Fruit fly (Drosophila melanogaster) whole organism, embryonic: ENCODE measurements around the gene CG6415.

Experiments
- Antp ChIP-seq: fragments of 200-800 bp; sonication (Bioruptor generic); optimal IDR thresholded peaks from 3 replicates; lab custom pipeline; 2016; ENCODE audit warnings: missing biosample characterization, missing genetic modification characterization
- CG10209 ChIP-seq: fragments of 200-800 bp; sonication (Bioruptor generic); optimal IDR thresholded peaks from 3 replicates; lab custom pipeline; 2017; ENCODE audit warnings: missing biosample characterization, mild to moderate bottlenecking, missing genetic modification characterization, missing genetic modification reagents
- CG10462 ChIP-seq: fragments of 200-800 bp; sonication (Bioruptor generic); optimal IDR thresholded peaks from 2 replicates; lab custom pipeline; 2016; ENCODE audit warnings: missing biosample characterization, missing genetic modification characterization
- CG11696 ChIP-seq: fragments of 200-800 bp; sonication (Bioruptor generic); IDR thresholded peaks from 2 replicates; pipeline ENCODE4 v1.3.6; 2022; ENCODE audit warnings: missing biosample characterization, missing genetic modification characterization
- CG12219 ChIP-seq: fragments of 200-800 bp; sonication (Bioruptor generic); optimal IDR thresholded peaks from 3 replicates; lab custom pipeline; 2018; ENCODE audit warnings: missing biosample characterization, mild to moderate bottlenecking, missing genetic modification characterization
- CG1233 ChIP-seq: fragments of 200-800 bp; sonication (Bioruptor generic); optimal IDR thresholded peaks from 4 replicates; lab custom pipeline; 2018; ENCODE audit warnings: missing biosample characterization, mild to moderate bottlenecking, missing genetic modification characterization
- CG14667 ChIP-seq: fragments of 200-800 bp; sonication (Bioruptor generic); IDR thresholded peaks from 2 replicates; pipeline ENCODE4 v1.3.6; 2022; ENCODE audit warnings: missing biosample characterization, missing genetic modification characterization
- CG15601 ChIP-seq: fragments of 200-800 bp; sonication (Bioruptor generic); optimal IDR thresholded peaks from 3 replicates; lab custom pipeline; 2019; ENCODE audit warnings: missing biosample characterization, mild to moderate bottlenecking, missing genetic modification characterization, moderate library complexity
- CG1603 ChIP-seq: fragments of 200-800 bp; sonication (Bioruptor generic); optimal IDR thresholded peaks from 2 replicates; lab custom pipeline; 2019; ENCODE audit warnings: missing biosample characterization, mild to moderate bottlenecking, missing genetic modification characterization, moderate library complexity
- CG17328 ChIP-seq: fragments of 200-800 bp; sonication (Bioruptor generic); IDR thresholded peaks from 2 replicates; pipeline ENCODE4 v1.3.6; 2022; ENCODE audit warnings: missing biosample characterization, missing genetic modification characterization
- CG17359 ChIP-seq: fragments of 200-800 bp; sonication (Bioruptor generic); optimal IDR thresholded peaks from 3 replicates; lab custom pipeline; 2018; ENCODE audit warnings: missing biosample characterization, mild to moderate bottlenecking, missing genetic modification characterization, moderate library complexity
- CG17829 ChIP-seq: fragments of 200-800 bp; optimal IDR thresholded peaks from 2 replicates; lab custom pipeline; 2019; ENCODE audit warnings: missing biosample characterization, mild to moderate bottlenecking, missing genetic modification characterization, moderate library complexity
- CG31224 ChIP-seq: fragments of 200-800 bp; sonication (Bioruptor generic); IDR thresholded peaks from 2 replicates; pipeline ENCODE4 v1.3.6; 2022; ENCODE audit warnings: missing biosample characterization, missing genetic modification characterization
- CG34422 ChIP-seq: fragments of 200-800 bp; sonication (Bioruptor generic); IDR thresholded peaks from 3 replicates; pipeline ENCODE4 v1.3.6; 2022; ENCODE audit warnings: missing biosample characterization, missing genetic modification characterization
- CG6272 ChIP-seq: fragments of 200-800 bp; sonication (Bioruptor generic); IDR thresholded peaks from 2 replicates; pipeline ENCODE4 v1.3.6; 2022; ENCODE audit warnings: missing biosample characterization, missing genetic modification characterization
- CG7357 ChIP-seq: fragments of 200-800 bp; sonication (Bioruptor generic); IDR thresholded peaks from 3 replicates; pipeline ENCODE4 v1.3.6; 2022; ENCODE audit warnings: missing biosample characterization, missing genetic modification characterization
- CG7372 ChIP-seq: fragments of 200-800 bp; sonication (Bioruptor generic); IDR thresholded peaks from 2 replicates; pipeline ENCODE4 v1.3.6; 2022; ENCODE audit warnings: missing biosample characterization, missing genetic modification characterization
- CG9817 ChIP-seq: fragments of 200-800 bp; sonication (Bioruptor generic); optimal IDR thresholded peaks from 2 replicates; lab custom pipeline; 2018; ENCODE audit warnings: missing biosample characterization, mild to moderate bottlenecking, missing genetic modification characterization, moderate library complexity
- CoRest ChIP-seq: fragments of 200-800 bp; sonication (Bioruptor generic); optimal IDR thresholded peaks from 3 replicates; lab custom pipeline; 2018; ENCODE audit warnings: missing biosample characterization, mild to moderate bottlenecking, missing genetic modification characterization, moderate library complexity
- Ets65A ChIP-seq: fragments of 200-800 bp; sonication (Bioruptor generic); peaks from one replicate; lab custom pipeline; 2016; ENCODE audit warnings: missing biosample characterization, missing genetic modification characterization
- Fer3 ChIP-seq: fragments of 200-800 bp; sonication (Bioruptor generic); optimal IDR thresholded peaks from 2 replicates; lab custom pipeline; 2018; ENCODE audit warnings: missing biosample characterization, mild to moderate bottlenecking, missing genetic modification characterization, moderate library complexity
- GATAe ChIP-seq: fragments of 200-800 bp; sonication (Bioruptor generic); conservative IDR thresholded peaks from 2 replicates; pipeline ENCODE4 v1.3.6; 2022; ENCODE audit warnings: missing biosample characterization, missing genetic modification characterization
- Gug ChIP-seq: fragments of 200-800 bp; sonication (Bioruptor generic); IDR thresholded peaks from 4 replicates; pipeline ENCODE4 v1.3.6; 2022; ENCODE audit warnings: missing biosample characterization, missing genetic modification characterization
- H2.0 ChIP-seq: fragments of 200-800 bp; sonication (Bioruptor generic); IDR thresholded peaks from 2 replicates; pipeline ENCODE4 v1.3.6; 2022; ENCODE audit warnings: missing biosample characterization, missing genetic modification characterization
- HLHmδ ChIP-seq: fragments of 200-800 bp; sonication (Bioruptor generic); optimal IDR thresholded peaks from 2 replicates; lab custom pipeline; 2018; ENCODE audit warnings: missing biosample characterization, mild to moderate bottlenecking, missing genetic modification characterization, moderate library complexity
- Jarid2 ChIP-seq: fragments of 200-800 bp; sonication (Bioruptor generic); optimal IDR thresholded peaks from 3 replicates; lab custom pipeline; 2017; ENCODE audit warnings: mild to moderate bottlenecking, missing biosample characterization, missing genetic modification reagents, missing genetic modification characterization
- NK7.1 ChIP-seq: fragments of 200-800 bp; sonication (Bioruptor generic); optimal IDR thresholded peaks from 3 replicates; lab custom pipeline; 2016; ENCODE audit warnings: missing biosample characterization, missing genetic modification characterization
- Nf-YB ChIP-seq: fragments of 200-800 bp; sonication (Bioruptor generic); optimal IDR thresholded peaks from 3 replicates; lab custom pipeline; 2019; ENCODE audit warnings: missing biosample characterization, mild to moderate bottlenecking, missing genetic modification characterization, moderate library complexity
- NfI ChIP-seq: fragments of 200-800 bp; sonication (Bioruptor generic); optimal IDR thresholded peaks from 3 replicates; lab custom pipeline; 2018; ENCODE audit warnings: missing biosample characterization, mild to moderate bottlenecking, missing genetic modification characterization, moderate library complexity
- Ravus ChIP-seq: fragments of 200-800 bp; sonication (Bioruptor generic); IDR thresholded peaks from 2 replicates; pipeline ENCODE4 v1.3.6; 2022; ENCODE audit warnings: missing biosample characterization, missing genetic modification characterization
- Six4 ChIP-seq: fragments of 200-800 bp; sonication (Bioruptor generic); optimal IDR thresholded peaks from 2 replicates; lab custom pipeline; 2016; ENCODE audit warnings: missing biosample characterization, missing genetic modification characterization
- Taf1 ChIP-seq: fragments of 200-800 bp; sonication (Bioruptor generic); IDR thresholded peaks from 2 replicates; pipeline ENCODE4 v1.3.6; 2022; ENCODE audit warnings: missing biosample characterization, missing genetic modification characterization
- ab ChIP-seq: fragments of 200-800 bp; sonication (Bioruptor generic); optimal IDR thresholded peaks from 2 replicates; lab custom pipeline; 2016; ENCODE audit warnings: missing biosample characterization, missing genetic modification characterization
- ara ChIP-seq: fragments of 200-800 bp; sonication (Bioruptor generic); IDR thresholded peaks from 2 replicates; pipeline ENCODE4 v1.3.6; 2022; ENCODE audit warnings: missing biosample characterization, missing genetic modification characterization
- chm ChIP-seq: fragments of 200-800 bp; sonication (Bioruptor generic); IDR thresholded peaks from 2 replicates; pipeline ENCODE4 v1.3.6; 2022; ENCODE audit warnings: missing biosample characterization, missing genetic modification characterization
- dpn ChIP-seq, 2 experiments: fragments of 200-800 bp; sonication (Bioruptor generic); optimal IDR thresholded peaks; 3 replicates each; lab custom pipeline; 2016; ENCODE audit warnings: missing biosample characterization in 2 of 2, missing genetic modification characterization in 2 of 2
- fd64A ChIP-seq: fragments of 200-800 bp; sonication (Bioruptor generic); optimal IDR thresholded peaks from 3 replicates; lab custom pipeline; 2018; ENCODE audit warnings: missing biosample characterization, mild to moderate bottlenecking, missing genetic modification characterization
- grau ChIP-seq: fragments of 200-800 bp; optimal IDR thresholded peaks from 3 replicates; lab custom pipeline; 2019; ENCODE audit warnings: missing biosample characterization, mild to moderate bottlenecking, missing genetic modification characterization, moderate library complexity
- inv ChIP-seq: fragments of 200-800 bp; sonication (Bioruptor generic); IDR thresholded peaks from 2 replicates; pipeline ENCODE4 v1.3.6; 2022; ENCODE audit warnings: missing biosample characterization, missing genetic modification characterization; ENCODE audit not compliant: partially characterized antibody
- jing ChIP-seq: fragments of 200-800 bp; sonication (Bioruptor generic); optimal IDR thresholded peaks from 2 replicates; lab custom pipeline; 2018; ENCODE audit warnings: missing biosample characterization, mild to moderate bottlenecking, missing genetic modification characterization
- lbe ChIP-seq: fragments of 200-800 bp; sonication (Bioruptor generic); optimal IDR thresholded peaks from 2 replicates; lab custom pipeline; 2016; ENCODE audit warnings: missing biosample characterization, mild to moderate bottlenecking, missing genetic modification characterization
- lola ChIP-seq, 3 experiments: fragments of >200 bp in 2 of 3; fragments of 200-800 bp in 1 of 3; sonication (Bioruptor generic) in 1 of 3; optimal IDR thresholded peaks; 2 replicates each; lab custom pipeline; 2017 to 2019; ENCODE audit warnings: missing biosample characterization in 3 of 3, missing genetic modification characterization in 3 of 3, mild to moderate bottlenecking in 1 of 3, moderate library complexity in 1 of 3
- oc ChIP-seq: fragments of 200-800 bp; sonication (Bioruptor generic); optimal IDR thresholded peaks from 2 replicates; lab custom pipeline; 2018; ENCODE audit warnings: missing biosample characterization, mild to moderate bottlenecking, missing genetic modification characterization, moderate library complexity
- rib ChIP-seq: fragments of 200-800 bp; sonication (Bioruptor generic); IDR thresholded peaks from 2 replicates; pipeline ENCODE4 v1.3.6; 2022; ENCODE audit warnings: missing biosample characterization, missing genetic modification characterization
- scrt ChIP-seq: fragments of 200-800 bp; sonication (Bioruptor generic); optimal IDR thresholded peaks from 2 replicates; lab custom pipeline; 2018; ENCODE audit warnings: missing biosample characterization, mild to moderate bottlenecking, missing genetic modification characterization, moderate library complexity
- seq ChIP-seq: fragments of 200-800 bp; sonication (Bioruptor generic); IDR thresholded peaks from 2 replicates; pipeline ENCODE4 v1.3.6; 2022; ENCODE audit warnings: missing biosample characterization, missing genetic modification characterization
- sob ChIP-seq: fragments of 200-800 bp; sonication (Bioruptor generic); IDR thresholded peaks from 2 replicates; pipeline ENCODE4 v1.3.6; 2022; ENCODE audit warnings: missing biosample characterization, missing genetic modification characterization
- sr ChIP-seq: fragments of 200-800 bp; sonication (Bioruptor generic); IDR thresholded peaks from 3 replicates; pipeline ENCODE4 v1.3.6; 2022; ENCODE audit warnings: missing biosample characterization, missing genetic modification characterization
- tgo ChIP-seq: fragments of 200-800 bp; sonication (Bioruptor generic); IDR thresholded peaks from 3 replicates; pipeline ENCODE4 v1.3.6; 2022; ENCODE audit warnings: missing biosample characterization, missing genetic modification characterization
- wdn ChIP-seq: fragments of 200-800 bp; sonication (Bioruptor generic); IDR thresholded peaks from 2 replicates; pipeline ENCODE4 v1.3.6; 2022; ENCODE audit warnings: missing biosample characterization, missing genetic modification characterization

Gene CG6415

DNA sequence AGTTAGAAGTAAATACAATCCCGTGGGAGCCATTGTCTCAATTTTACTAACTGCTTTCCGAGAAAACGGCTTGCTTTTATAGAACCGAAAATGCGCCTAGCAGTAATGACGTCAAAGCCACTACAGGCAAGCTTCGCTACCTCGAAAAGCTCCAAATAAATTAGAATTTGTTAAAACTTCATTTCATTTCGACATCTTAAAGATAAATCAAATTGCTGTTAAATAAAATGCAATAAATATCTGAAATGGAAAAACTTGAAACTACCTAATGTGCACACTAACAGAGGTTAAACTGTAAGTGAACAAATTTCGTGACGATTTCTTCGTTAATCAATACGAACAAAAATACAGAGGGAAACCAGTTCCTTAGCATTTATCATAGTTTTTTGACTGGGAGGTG, 5.4 kb upstream of the CG6415 start, which contains the start of gene CG7300 (continued):
- TF ChIP-seq CG14667 (peak; percentile 41), CG1233 (GFP tag; lab: Kevin White, UChicago) (peak; percentile 52), CG12219 (peak; percentile 23), CG7357 (peak; percentile 60; the same call in 1 of the 3 replicates), oc (tag; lab: Kevin White, UChicago) (peak; percentile 39), Six4 (no peak), CG31224 (GFP tag; lab: Robert Waterston, UW) (0 out of 2 replicates have a peak, but pooled peaks have one; percentile 18), Jarid2 (no peak), H2.0 (GFP tag; lab: Robert Waterston, UW) (peak; percentile 35; the same call in 1 of the 2 replicates), CG6272 (peak; percentile 38; the same call in 1 of the 2 replicates), jing (peak; percentile 17), wdn (GFP tag; lab: Robert Waterston, UW) (0 out of 2 replicates have a peak, but pooled peaks have one; percentile 43), NfI (GFP tag; lab: Kevin White, UChicago) (peak; percentile 46), Antp (GFP tag; lab: Kevin White, UChicago) (no peak), NK7.1 (GFP tag; lab: Kevin White, UChicago) (peak; percentile 12), ab (GFP tag; lab: Kevin White, UChicago) (no peak), scrt (GFP tag; lab: Kevin White, UChicago) (peak; percentile 26), tgo (GFP tag; lab: Robert Waterston, UW) (peak; percentile 65), CoRest (tag; lab: Kevin White, UChicago) (peak; percentile 48), dpn (GFP tag; optimal IDR thresholded peaks at IDR 0.05; lab: Kevin White, UChicago) (peak; percentile 45 to 52), sr (GFP tag; lab: Robert Waterston, UW) (no peak), CG9817 (tag; lab: Kevin White, UChicago) (peak; percentile 41), CG1603 (tag; lab: Kevin White, UChicago) (peak; percentile 48), Gug (peak; percentile 44; the same call in 2 of the 4 replicates), lbe (GFP tag; lab: Kevin White, UChicago) (no peak), HLHmδ (GFP tag; lab: Kevin White, UChicago) (no peak), CG7372 (GFP tag; lab: Robert Waterston, UW) (peak; percentile 58; the same call in 1 of the 2 replicates), GATAe (GFP tag; lab: Robert Waterston, UW) (0 out of 2 replicates have a peak, but pooled peaks have one; percentile 40), Taf1 (peak; percentile 72), CG17328 (GFP tag; lab: Robert Waterston, UW) (peak; percentile 49), CG10209 (peak; percentile 31), fd64A (GFP tag; lab: Kevin White, UChicago) (no peak), Nf-YB (GFP tag; lab: Kevin White, UChicago) (peak; percentile 5), CG15601 (tag; lab: Kevin White, UChicago) (peak; percentile 8), Ravus (GFP tag; lab: Robert Waterston, UW) (peak; percentile 26; the same call in 1 of the 2 replicates), lola (GFP tag; optimal IDR thresholded peaks at IDR 0.05; lab: Kevin White, UChicago) (peak in 1 of 3 experiments; percentile 21), CG10462 (peak; percentile 10), CG17829 (tag; lab: Kevin White, UChicago) (peak; percentile 17), inv (GFP tag; lab: Robert Waterston, UW) (no peak), Fer3 (tag; lab: Kevin White, UChicago) (peak; percentile 62), rib (GFP tag; lab: Robert Waterston, UW) (no peak), grau (peak; percentile 89), Ets65A (peak; percentile 90), sob (GFP tag; lab: Robert Waterston, UW) (peak; percentile 56), CG34422 (GFP tag; lab: Robert Waterston, UW) (no peak), seq (no peak), CG17359 (tag; lab: Kevin White, UChicago) (peak; percentile 61), CG11696 (GFP tag; lab: Robert Waterston, UW) (peak; percentile 38; the same call in 1 of the 2 replicates), ara (GFP tag; lab: Robert Waterston, UW) (peak; percentile 70; the same call in 1 of the 2 replicates), chm (GFP tag; lab: Robert Waterston, UW) (peak; percentile 42; the same call in 1 of the 2 replicates)
